Worm (Caenorhabditis elegans): ENCODE results near the gene H05C05.2.

DNA sequence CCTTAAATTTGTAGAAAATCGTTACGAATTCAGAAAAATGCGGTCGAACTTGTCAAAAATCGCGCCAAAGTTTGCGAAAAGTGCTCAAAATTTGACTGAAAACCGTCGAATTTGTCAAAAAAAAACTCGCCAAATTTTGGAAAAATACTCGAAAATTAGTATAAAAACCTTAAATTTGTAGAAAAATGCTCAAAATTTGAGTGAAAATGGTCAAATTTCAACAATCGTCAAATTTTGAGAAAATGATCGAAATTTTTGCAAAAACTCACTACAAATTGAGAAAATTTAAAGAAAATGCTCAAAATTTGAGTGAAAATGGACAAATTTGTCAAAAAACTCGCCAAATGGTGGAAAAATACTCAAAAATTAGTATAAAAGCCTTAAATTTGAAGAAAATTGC is 13.0 kb downstream of the H05C05.2 start:
- TF ChIP-seq nhr-237 (tag; optimal IDR thresholded peaks at IDR 0.05) (no peak), snpc-4 (tag; optimal IDR thresholded peaks at IDR 0.05) (no peak)
